Worm (Caenorhabditis elegans): ENCODE results near the gene F52C9.5.

ce11 chrIII:5321661-5322060 is 19.6 kb downstream of the F52C9.5 start, which contains the start of gene F52C9.3:
- no peak for TF ChIP-seq sea-1 (GFP tag; conservative IDR thresholded peaks at IDR 0.05)
- no peak for TF ChIP-seq tbx-11 (GFP tag; IDR thresholded peaks at IDR 0.05)
- no peak for TF ChIP-seq flt-1 (GFP tag; IDR thresholded peaks at IDR 0.05)
- no peak for TF ChIP-seq tbx-37 (GFP tag; conservative IDR thresholded peaks at IDR 0.05)
- TF ChIP-seq ama-1 (optimal IDR thresholded peaks at IDR 0.05), result no peak
